Fruit fly (Drosophila melanogaster) whole organism, embryonic: ENCODE data around the gene wge.

Experiments used
- CG18599 ChIP-seq: fragments of 200-800 bp; sonication (Bioruptor generic); optimal IDR thresholded peaks from 3 replicates; lab custom pipeline; 2017; ENCODE audit warnings: missing biosample characterization, missing genetic modification characterization, mild to moderate bottlenecking, moderate library complexity, missing genetic modification reagents
- CG7839 ChIP-seq: fragments of 200-800 bp; sonication (Bioruptor generic); optimal IDR thresholded peaks from 3 replicates; lab custom pipeline; 2018; ENCODE audit warnings: missing biosample characterization, mild to moderate bottlenecking, missing genetic modification characterization, moderate library complexity
- CG8359 ChIP-seq: fragments of 200-800 bp; sonication (Bioruptor generic); optimal IDR thresholded peaks from 2 replicates; lab custom pipeline; 2017; ENCODE audit warnings: missing biosample characterization, mild to moderate bottlenecking, missing genetic modification characterization, borderline replicate concordance
- Ets65A ChIP-seq: fragments of 200-800 bp; sonication (Bioruptor generic); peaks from one replicate; lab custom pipeline; 2016; ENCODE audit warnings: missing biosample characterization, missing genetic modification characterization
- GATAe ChIP-seq: fragments of 200-800 bp; sonication (Bioruptor generic); conservative IDR thresholded peaks from 2 replicates; pipeline ENCODE4 v1.3.6; 2022; ENCODE audit warnings: missing biosample characterization, missing genetic modification characterization
- Hand ChIP-seq: fragments of 200-800 bp; sonication (Bioruptor generic); optimal IDR thresholded peaks from 2 replicates; lab custom pipeline; 2017; ENCODE audit warnings: mild to moderate bottlenecking, missing biosample characterization, missing genetic modification reagents, missing genetic modification characterization
- dpn ChIP-seq, 2 experiments: fragments of 200-800 bp; sonication (Bioruptor generic); optimal IDR thresholded peaks; 3 replicates each; lab custom pipeline; 2016; ENCODE audit warnings: missing biosample characterization in 2 of 2, missing genetic modification characterization in 2 of 2
- gsb-n ChIP-seq: fragments of 200-800 bp; sonication (Bioruptor generic); optimal IDR thresholded peaks from 3 replicates; lab custom pipeline; 2018; ENCODE audit warnings: missing biosample characterization, mild to moderate bottlenecking, missing genetic modification characterization
- insv ChIP-seq, 2 experiments: fragments of 200-800 bp; sonication (Bioruptor generic); optimal IDR thresholded peaks; 3 replicates each; lab custom pipeline; 2016 to 2018; ENCODE audit warnings: missing biosample characterization in 2 of 2, missing genetic modification characterization in 2 of 2
- pnt ChIP-seq: fragments of 200-800 bp; sonication (Bioruptor generic); optimal IDR thresholded peaks from 3 replicates; lab custom pipeline; 2016; ENCODE audit warnings: missing biosample characterization, missing genetic modification characterization
- slp2 ChIP-seq: fragments of 200-800 bp; sonication (Bioruptor generic); optimal IDR thresholded peaks from 2 replicates; lab custom pipeline; 2016; ENCODE audit warnings: missing biosample characterization, missing genetic modification characterization
- ssp ChIP-seq: fragments of 200-800 bp; sonication (Bioruptor generic); IDR thresholded peaks from 2 replicates; pipeline ENCODE4 v1.3.6; 2022; ENCODE audit warnings: missing biosample characterization, missing genetic modification characterization

DNA sequence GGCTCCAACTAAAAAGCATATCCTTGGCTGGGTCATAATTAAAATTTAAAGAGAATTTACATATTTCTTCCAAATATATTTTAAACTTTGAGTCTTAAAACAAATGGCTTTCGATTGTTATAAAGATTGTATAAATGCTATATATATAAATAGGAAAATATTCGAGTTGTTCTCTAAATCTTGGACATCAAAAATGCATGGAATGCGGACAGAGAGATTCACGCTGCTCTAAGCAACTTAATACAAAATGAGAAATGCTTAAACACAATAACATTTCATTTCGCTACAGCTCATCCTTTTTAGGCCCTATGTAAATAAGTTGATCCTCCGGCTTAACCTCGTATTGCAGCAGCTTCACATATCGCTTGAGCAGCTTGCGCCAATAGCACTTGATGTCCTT lies 28.0 kb upstream of the wge start, which contains the start of gene CG31139:
- TF ChIP-seq Ets65A (GFP tag; lab: Kevin White, UChicago) (no peak), CG8359 (GFP tag; lab: Kevin White, UChicago) (no peak), CG18599 (GFP tag; lab: Kevin White, UChicago) (no peak), ssp (no peak), CG7839 (no peak), dpn (GFP tag; optimal IDR thresholded peaks at IDR 0.05; lab: Kevin White, UChicago) (no peak), GATAe (GFP tag; lab: Robert Waterston, UW) (no peak), insv (GFP tag; optimal IDR thresholded peaks at IDR 0.05; lab: Kevin White, UChicago) (no peak), pnt (GFP tag; lab: Kevin White, UChicago) (no peak), gsb-n (tag; lab: Kevin White, UChicago) (no peak), Hand (GFP tag; lab: Kevin White, UChicago) (no peak), slp2 (GFP tag; lab: Kevin White, UChicago) (no peak)
